Worm (Caenorhabditis elegans) whole organism, L3 larva: ENCODE data around the gene exc-7.

Experiments
- ama-1 ChIP-seq: fragments of 150-350 bp; optimal IDR thresholded peaks from 2 replicates; lab custom pipeline; 2018
- ceh-82 ChIP-seq: fragments of 150-350 bp; optimal IDR thresholded peaks from 2 replicates; lab custom pipeline; 2014; ENCODE audit warnings: missing biosample characterization, missing genetic modification characterization
- fos-1 ChIP-seq: fragments of 150-350 bp; optimal IDR thresholded peaks from 2 replicates; lab custom pipeline; 2014; ENCODE audit warnings: missing biosample characterization, missing genetic modification characterization
- nhr-23 ChIP-seq: fragments of 150-350 bp; optimal IDR thresholded peaks from 2 replicates; lab custom pipeline; 2014; ENCODE audit warnings: missing biosample characterization, missing genetic modification reagents, missing genetic modification characterization
- nhr-237 ChIP-seq: fragments of 150-350 bp; optimal IDR thresholded peaks from 2 replicates; lab custom pipeline; 2014; ENCODE audit warnings: missing biosample characterization, missing genetic modification characterization
- nhr-25 ChIP-seq: sonication (generic microtip); optimal IDR thresholded peaks from 2 replicates; lab custom pipeline; 2017; ENCODE audit warnings: missing biosample characterization, missing genetic modification characterization
- pha-4 ChIP-seq: fragments of 150-350 bp; optimal IDR thresholded peaks from 2 replicates; lab custom pipeline; 2014; ENCODE audit warnings: missing biosample characterization, missing genetic modification reagents, missing genetic modification characterization
- unc-62 ChIP-seq: fragments of 150-350 bp; sonication (generic microtip); optimal IDR thresholded peaks from 4 replicates; lab custom pipeline; 2014; ENCODE audit warnings: missing biosample characterization, missing genetic modification reagents, missing genetic modification characterization
- ztf-11 ChIP-seq: fragments of 150-350 bp; optimal IDR thresholded peaks from 2 replicates; lab custom pipeline; 2014; ENCODE audit warnings: missing biosample characterization, missing genetic modification characterization

DNA sequence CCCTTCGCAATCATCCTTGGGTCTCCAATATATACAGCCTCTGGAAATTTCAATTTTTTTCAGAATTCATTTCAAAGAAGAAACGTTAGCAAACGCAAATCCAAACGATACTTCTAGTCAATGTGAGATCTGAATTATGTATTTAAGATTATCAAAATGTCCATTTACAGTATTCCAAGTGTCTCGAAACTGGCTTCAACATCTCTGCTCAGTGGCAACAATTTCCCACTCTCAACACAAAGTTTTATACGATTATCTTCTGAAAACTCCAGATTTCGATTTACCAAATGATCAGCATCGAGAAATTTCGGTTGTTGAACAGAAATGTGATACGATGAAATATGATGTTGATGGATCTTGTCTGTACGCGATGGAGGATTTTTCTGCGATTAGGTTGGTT is 19.2 kb upstream of the exc-7 start:
- TF ChIP-seq fos-1 (tag; lab: Kevin White, UChicago) = no peak
- no peak for TF ChIP-seq unc-62 (GFP tag; lab: Kevin White, UChicago)
- no peak for TF ChIP-seq ama-1 (lab: Kevin White, UChicago)
- no peak for TF ChIP-seq ceh-82 (tag; lab: Kevin White, UChicago)
- TF ChIP-seq nhr-23 (tag; lab: Kevin White, UChicago) = no peak
- no peak for TF ChIP-seq pha-4 (tag; lab: Kevin White, UChicago)
- no peak for TF ChIP-seq nhr-25 (tag; lab: Kevin White, UChicago)
- no peak for TF ChIP-seq ztf-11
- no peak for TF ChIP-seq nhr-237 (tag; lab: Kevin White, UChicago)
